Worm (Caenorhabditis elegans): ENCODE results near the gene sas-4.

sas-4 gene

DNA sequence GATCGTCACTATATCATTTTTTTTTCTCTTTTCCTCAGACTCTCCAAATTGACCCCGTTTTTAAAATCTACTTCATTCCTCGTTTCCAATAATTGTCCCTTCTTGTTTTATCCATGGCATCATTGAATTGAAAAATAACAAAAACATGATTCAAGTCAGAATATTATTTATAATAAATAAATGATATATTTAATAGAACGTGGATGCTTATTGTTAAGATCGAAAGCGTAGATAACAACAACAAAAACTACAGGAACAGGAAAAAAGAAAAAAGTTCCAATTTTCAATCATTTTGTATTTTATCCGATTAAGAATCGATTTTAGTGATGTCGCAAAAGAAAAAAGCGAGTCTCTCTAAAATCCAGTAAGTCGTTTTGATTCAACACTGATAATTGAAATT lies 6.0 kb downstream of the sas-4 start, which contains the start of gene F10E9.2:
Gene F10E9.2 (plus strand): TSS at position 301 of the 400 bp plus-strand sequence.
- no peak for TF ChIP-seq lin-11 (tag; optimal IDR thresholded peaks at IDR 0.05)
- no peak for TF ChIP-seq snpc-4 (tag; optimal IDR thresholded peaks at IDR 0.05)
- no peak for TF ChIP-seq elt-1 (tag; optimal IDR thresholded peaks at IDR 0.05)
- TF ChIP-seq Y55F3AM.14 (GFP tag; optimal IDR thresholded peaks at IDR 0.05), result no peak
- TF ChIP-seq gmeb-1 (tag; optimal IDR thresholded peaks at IDR 0.05), result no peak
- no peak for TF ChIP-seq blmp-1 (tag; optimal IDR thresholded peaks at IDR 0.05; ENCODE audit: insufficient read depth)
- TF ChIP-seq nhr-12 (tag; optimal IDR thresholded peaks at IDR 0.05), result no peak
- TF ChIP-seq nhr-25 (tag; optimal IDR thresholded peaks at IDR 0.05), result no peak

DNA sequence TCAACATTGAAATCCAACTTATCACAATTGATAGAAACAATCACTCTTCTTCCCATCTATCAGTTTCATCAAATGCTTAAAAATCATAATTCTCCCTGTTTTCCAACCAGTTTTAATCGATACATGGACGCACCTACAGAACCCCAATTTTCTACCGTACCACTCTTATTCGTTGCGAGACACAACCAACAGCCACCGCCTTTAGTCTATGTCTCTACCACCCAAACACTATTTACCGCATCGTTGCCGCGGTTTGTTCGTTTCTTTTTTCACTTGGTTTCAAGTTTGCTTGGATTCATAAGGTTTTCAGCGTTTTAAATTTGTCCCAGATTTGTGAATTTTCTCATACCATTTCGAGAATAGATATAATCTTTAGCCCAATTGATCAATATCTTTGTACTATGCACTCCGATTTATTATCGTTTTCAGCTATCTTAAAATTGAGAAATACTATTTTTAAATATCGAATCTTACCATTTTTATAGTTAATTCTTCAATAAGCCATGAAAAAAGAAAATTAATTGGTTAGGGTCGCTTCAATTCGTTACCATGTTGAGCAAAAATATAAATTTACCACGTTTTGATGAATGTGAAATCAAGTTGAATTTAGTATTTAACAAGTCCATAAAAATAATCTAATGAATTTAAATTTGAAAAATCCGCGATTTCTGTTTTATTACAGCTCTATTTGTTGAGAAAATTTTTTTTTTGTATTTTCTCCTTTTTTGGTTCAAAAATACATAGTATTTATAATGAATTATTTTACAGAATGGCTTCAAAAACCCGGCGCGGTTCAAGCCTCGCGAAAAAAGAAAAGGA lies 7.9 kb downstream of the sas-4 start, which contains the start of gene F10E9.3:
Gene F10E9.3 (plus strand): TSS at position 769 of the 819 bp plus-strand sequence.
- TF ChIP-seq lsy-2 (tag; optimal IDR thresholded peaks at IDR 0.05) (peak; percentile 19 to 96), nhr-21 (tag; optimal IDR thresholded peaks at IDR 0.05) (no peak), sma-9 (GFP tag; optimal IDR thresholded peaks at IDR 0.05) (no peak), sma-9 (tag; optimal IDR thresholded peaks at IDR 0.05) (no peak), lin-39 (tag; optimal IDR thresholded peaks at IDR 0.05) (no peak), nhr-10 (tag; optimal IDR thresholded peaks at IDR 0.05) (no peak), nhr-6 (tag; optimal IDR thresholded peaks at IDR 0.05) (no peak), ceh-82 (tag; optimal IDR thresholded peaks at IDR 0.05) (no peak), skn-1 (tag; optimal IDR thresholded peaks at IDR 0.05) (no peak), F13H6.1 (tag; optimal IDR thresholded peaks at IDR 0.05) (no peak), R02D3.7 (tag; optimal IDR thresholded peaks at IDR 0.05) (no peak), elt-3 (tag; optimal IDR thresholded peaks at IDR 0.05) (no peak), unc-55 (GFP tag; optimal IDR thresholded peaks at IDR 0.05) (peak; percentile 43), C34F6.9 (tag; optimal IDR thresholded peaks at IDR 0.05) (peak; percentile 11), lin-13 (GFP tag; optimal IDR thresholded peaks at IDR 0.05) (no peak), elt-1 (tag; optimal IDR thresholded peaks at IDR 0.05) (no peak), mab-5 (tag; optimal IDR thresholded peaks at IDR 0.05) (no peak), nhr-129 (tag; optimal IDR thresholded peaks at IDR 0.05) (peak; percentile 34)

DNA sequence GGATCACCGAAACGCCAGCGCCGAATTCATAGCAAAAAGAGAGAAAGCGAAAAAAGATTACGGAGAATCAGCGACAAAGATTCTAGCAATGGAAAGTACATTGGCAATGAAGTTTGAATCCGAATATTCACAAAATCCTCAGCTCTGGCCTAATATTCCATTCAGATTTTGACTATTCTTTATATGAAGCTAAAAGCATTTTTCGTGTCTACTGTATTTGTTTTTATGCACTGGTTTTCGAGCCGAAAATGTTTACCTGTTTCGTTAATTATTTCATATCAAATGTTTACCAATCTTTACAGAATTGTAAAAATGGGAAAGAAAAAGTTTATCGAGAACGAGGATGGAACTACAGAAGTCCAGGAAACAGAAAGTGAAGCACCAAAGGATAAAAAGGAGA lies 10.2 kb downstream of the sas-4 start, which contains the start of gene F10E9.4:
Gene F10E9.4 (plus strand): TSS at position 301 of the 400 bp plus-strand sequence.
- no peak for TF ChIP-seq nhr-21 (tag; optimal IDR thresholded peaks at IDR 0.05)

DNA sequence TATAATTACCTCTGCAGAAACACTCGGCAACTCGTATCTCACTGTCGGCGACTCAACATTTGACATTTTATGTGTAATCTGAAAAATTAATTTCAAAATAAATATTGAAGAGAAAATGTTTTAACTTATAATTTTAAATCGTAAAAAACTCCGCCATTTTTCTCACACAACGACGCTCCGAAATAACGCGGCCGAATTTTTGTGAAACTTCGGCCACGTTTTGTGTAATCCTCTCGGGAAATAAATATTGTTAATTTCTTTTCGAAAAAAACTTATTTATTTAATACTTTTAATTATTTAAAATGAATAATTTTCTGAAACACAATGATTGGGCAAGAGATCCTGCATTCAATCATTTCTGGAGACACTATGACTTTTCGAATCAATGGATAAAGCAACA lies 11.0 kb downstream of the sas-4 start, which contains the start of the genes F10E9.7 and F10E9.5:
Gene F10E9.7 (minus strand): TSS at position 86 of the 400 bp plus-strand sequence.
Gene F10E9.5 (plus strand): TSS at position 237 of the 400 bp plus-strand sequence.
- TF ChIP-seq nhr-11 (tag; optimal IDR thresholded peaks at IDR 0.05) (no peak), nhr-21 (tag; optimal IDR thresholded peaks at IDR 0.05) (peak; percentile 74), sma-9 (GFP tag; optimal IDR thresholded peaks at IDR 0.05) (peak; percentile 96), sma-9 (tag; optimal IDR thresholded peaks at IDR 0.05) (no peak), lin-13 (GFP tag; optimal IDR thresholded peaks at IDR 0.05) (peak; percentile 84), gmeb-1 (tag; optimal IDR thresholded peaks at IDR 0.05) (peak; percentile 92), mab-5 (tag; optimal IDR thresholded peaks at IDR 0.05) (peak; percentile 27), nhr-129 (tag; optimal IDR thresholded peaks at IDR 0.05) (peak; percentile 32), sma-3 (GFP tag; optimal IDR thresholded peaks at IDR 0.05) (peak; percentile 96), mdl-1 (tag; optimal IDR thresholded peaks at IDR 0.05) (no peak), nhr-77 (tag; optimal IDR thresholded peaks at IDR 0.05) (peak; percentile 43), R02D3.7 (tag; optimal IDR thresholded peaks at IDR 0.05) (no peak), nhr-25 (tag; optimal IDR thresholded peaks at IDR 0.05) (peak; percentile 83), alr-1 (tag; optimal IDR thresholded peaks at IDR 0.05) (no peak), Y55F3AM.14 (GFP tag; optimal IDR thresholded peaks at IDR 0.05) (no peak), C34F6.9 (tag; optimal IDR thresholded peaks at IDR 0.05) (peak; percentile 94), unc-55 (GFP tag; optimal IDR thresholded peaks at IDR 0.05) (peak; percentile 92), snpc-4 (tag; optimal IDR thresholded peaks at IDR 0.05) (peak; percentile 77), sem-4 (tag; optimal IDR thresholded peaks at IDR 0.05) (peak; percentile 95), unc-39 (tag; optimal IDR thresholded peaks at IDR 0.05) (no peak), egl-27 (tag; optimal IDR thresholded peaks at IDR 0.05) (peak; percentile 72), blmp-1 (tag; optimal IDR thresholded peaks at IDR 0.05; ENCODE audit: insufficient read depth) (peak; percentile 56), nhr-23 (tag; optimal IDR thresholded peaks at IDR 0.05) (no peak), ceh-82 (tag; optimal IDR thresholded peaks at IDR 0.05) (no peak), unc-62 (GFP tag; optimal IDR thresholded peaks at IDR 0.05) (no peak), lin-11 (tag; optimal IDR thresholded peaks at IDR 0.05) (peak; percentile 46), ZK546.5 (tag; optimal IDR thresholded peaks at IDR 0.05) (no peak), ztf-4 (tag; optimal IDR thresholded peaks at IDR 0.05) (peak; percentile 67), nhr-6 (tag; optimal IDR thresholded peaks at IDR 0.05) (peak; percentile 77), skn-1 (tag; optimal IDR thresholded peaks at IDR 0.05) (peak; percentile 36), crh-2 (tag; optimal IDR thresholded peaks at IDR 0.05) (peak; percentile 95), ztf-1 (GFP tag; conservative IDR thresholded peaks at IDR 0.05) (no peak), nhr-10 (tag; optimal IDR thresholded peaks at IDR 0.05) (peak; percentile 40), mbf-1 (tag; optimal IDR thresholded peaks at IDR 0.05) (no peak), fos-1 (tag; optimal IDR thresholded peaks at IDR 0.05) (peak; percentile 84), F13H6.1 (tag; optimal IDR thresholded peaks at IDR 0.05) (peak; percentile 89), lsy-2 (tag; optimal IDR thresholded peaks at IDR 0.05) (peak; percentile 75 to 96), lin-39 (tag; optimal IDR thresholded peaks at IDR 0.05) (no peak)

Measured in whole organism, L2 larva.